Worm (Caenorhabditis elegans): ENCODE results near the gene dhhc-10.

Gene dhhc-10

ce11 chrX:4671837-4672236, 35.1 kb upstream of the dhhc-10 start:
- no peak for TF ChIP-seq flt-1 (GFP tag; IDR thresholded peaks at IDR 0.05)
- TF ChIP-seq cog-1 (tag; optimal IDR thresholded peaks at IDR 0.05): no peak
- TF ChIP-seq klf-2 (GFP tag; conservative IDR thresholded peaks at IDR 0.05): no peak
- no peak for TF ChIP-seq ztf-23 (GFP tag; IDR thresholded peaks at IDR 0.05)
- TF ChIP-seq ref-1 (GFP tag; conservative IDR thresholded peaks at IDR 0.05): no peak
- no peak for TF ChIP-seq med-1 (GFP tag; optimal IDR thresholded peaks at IDR 0.05; ENCODE audit: insufficient read depth)
- TF ChIP-seq T22C8.4 (GFP tag; IDR thresholded peaks at IDR 0.05): no peak
- TF ChIP-seq tab-1 (GFP tag; IDR thresholded peaks at IDR 0.05): no peak
- no peak for TF ChIP-seq ztf-29 (GFP tag; IDR thresholded peaks at IDR 0.05)

- no peak for TF ChIP-seq ztf-29 (GFP tag; IDR thresholded peaks at IDR 0.05)
- no peak for TF ChIP-seq tab-1 (GFP tag; IDR thresholded peaks at IDR 0.05)
- no peak for TF ChIP-seq ref-1 (GFP tag; conservative IDR thresholded peaks at IDR 0.05)
- TF ChIP-seq flt-1 (GFP tag; IDR thresholded peaks at IDR 0.05): no peak
- TF ChIP-seq cog-1 (tag; optimal IDR thresholded peaks at IDR 0.05): no peak
- TF ChIP-seq T22C8.4 (GFP tag; IDR thresholded peaks at IDR 0.05): no peak
- TF ChIP-seq ztf-23 (GFP tag; IDR thresholded peaks at IDR 0.05): no peak
- no peak for TF ChIP-seq klf-2 (GFP tag; conservative IDR thresholded peaks at IDR 0.05)
These were observed 33.7 kb upstream of the dhhc-10 start, which contains the start of gene tmem-135 for ce11 chrX:4673165-4673756. Gene tmem-135 (plus strand): TSS chrX:4673706.

- TF ChIP-seq T22C8.4 (GFP tag; IDR thresholded peaks at IDR 0.05) (no peak), med-1 (GFP tag; optimal IDR thresholded peaks at IDR 0.05; ENCODE audit: insufficient read depth) (no peak), klf-2 (GFP tag; conservative IDR thresholded peaks at IDR 0.05) (no peak), flt-1 (GFP tag; IDR thresholded peaks at IDR 0.05) (no peak), cog-1 (tag; optimal IDR thresholded peaks at IDR 0.05) (no peak), tab-1 (GFP tag; IDR thresholded peaks at IDR 0.05) (no peak), ref-1 (GFP tag; conservative IDR thresholded peaks at IDR 0.05) (no peak)
These were observed 30.3 kb upstream of the dhhc-10 start for ce11 chrX:4676702-4677101.

- TF ChIP-seq T22C8.4 (GFP tag; IDR thresholded peaks at IDR 0.05): no peak
- no peak for TF ChIP-seq cog-1 (tag; optimal IDR thresholded peaks at IDR 0.05)
- no peak for TF ChIP-seq ref-1 (GFP tag; conservative IDR thresholded peaks at IDR 0.05)
- TF ChIP-seq med-1 (GFP tag; optimal IDR thresholded peaks at IDR 0.05; ENCODE audit: insufficient read depth): no peak
- TF ChIP-seq flt-1 (GFP tag; IDR thresholded peaks at IDR 0.05): no peak
- TF ChIP-seq ztf-23 (GFP tag; IDR thresholded peaks at IDR 0.05): no peak
- TF ChIP-seq klf-2 (GFP tag; conservative IDR thresholded peaks at IDR 0.05): no peak
- TF ChIP-seq tab-1 (GFP tag; IDR thresholded peaks at IDR 0.05): no peak
- no peak for TF ChIP-seq ztf-29 (GFP tag; IDR thresholded peaks at IDR 0.05)
These were observed 28.9 kb upstream of the dhhc-10 start, which contains the start of gene flp-11 for ce11 chrX:4678029-4678428. Gene flp-11 (minus strand): TSS chrX:4678129.

- TF ChIP-seq T22C8.4 (GFP tag; IDR thresholded peaks at IDR 0.05): no peak
- no peak for TF ChIP-seq ztf-23 (GFP tag; IDR thresholded peaks at IDR 0.05)
- TF ChIP-seq ref-1 (GFP tag; conservative IDR thresholded peaks at IDR 0.05): no peak
- no peak for TF ChIP-seq ztf-29 (GFP tag; IDR thresholded peaks at IDR 0.05)
- no peak for TF ChIP-seq tab-1 (GFP tag; IDR thresholded peaks at IDR 0.05)
- no peak for TF ChIP-seq klf-2 (GFP tag; conservative IDR thresholded peaks at IDR 0.05)
- no peak for TF ChIP-seq med-1 (GFP tag; optimal IDR thresholded peaks at IDR 0.05; ENCODE audit: insufficient read depth)
- TF ChIP-seq flt-1 (GFP tag; IDR thresholded peaks at IDR 0.05): no peak
- no peak for TF ChIP-seq cog-1 (tag; optimal IDR thresholded peaks at IDR 0.05)
These were observed 24.4 kb upstream of the dhhc-10 start, which contains the start of gene K02G10.15 for ce11 chrX:4682616-4683015. Gene K02G10.15 (minus strand): TSS chrX:4682716.

- TF ChIP-seq cog-1 (tag; optimal IDR thresholded peaks at IDR 0.05) (no peak), med-1 (GFP tag; optimal IDR thresholded peaks at IDR 0.05; ENCODE audit: insufficient read depth) (no peak), tab-1 (GFP tag; IDR thresholded peaks at IDR 0.05) (no peak), ztf-23 (GFP tag; IDR thresholded peaks at IDR 0.05) (no peak), klf-2 (GFP tag; conservative IDR thresholded peaks at IDR 0.05) (no peak)
These were observed 21.4 kb upstream of the dhhc-10 start for ce11 chrX:4685579-4685978.

- TF ChIP-seq cog-1 (tag; optimal IDR thresholded peaks at IDR 0.05) (no peak), T22C8.4 (GFP tag; IDR thresholded peaks at IDR 0.05) (no peak), ztf-29 (GFP tag; IDR thresholded peaks at IDR 0.05) (no peak), klf-2 (GFP tag; conservative IDR thresholded peaks at IDR 0.05) (no peak), ztf-23 (GFP tag; IDR thresholded peaks at IDR 0.05) (no peak), tab-1 (GFP tag; IDR thresholded peaks at IDR 0.05) (no peak), ref-1 (GFP tag; conservative IDR thresholded peaks at IDR 0.05) (no peak), med-1 (GFP tag; optimal IDR thresholded peaks at IDR 0.05; ENCODE audit: insufficient read depth) (no peak), flt-1 (GFP tag; IDR thresholded peaks at IDR 0.05) (no peak)
These were observed 15.7 kb upstream of the dhhc-10 start, which contains the start of gene K02G10.5 for ce11 chrX:4691148-4691773. Gene K02G10.5 (minus strand): TSS chrX:4691198.

ce11 chrX:4694611-4695370, 12.2 kb upstream of the dhhc-10 start:
- TF ChIP-seq tab-1 (GFP tag; IDR thresholded peaks at IDR 0.05): no peak
- TF ChIP-seq T22C8.4 (GFP tag; IDR thresholded peaks at IDR 0.05): no peak
- no peak for TF ChIP-seq ref-1 (GFP tag; conservative IDR thresholded peaks at IDR 0.05)
- TF ChIP-seq flt-1 (GFP tag; IDR thresholded peaks at IDR 0.05): no peak
- TF ChIP-seq ztf-23 (GFP tag; IDR thresholded peaks at IDR 0.05): no peak
- TF ChIP-seq cog-1 (tag; optimal IDR thresholded peaks at IDR 0.05): no peak
- TF ChIP-seq med-1 (GFP tag; optimal IDR thresholded peaks at IDR 0.05; ENCODE audit: insufficient read depth): no peak
- no peak for TF ChIP-seq ztf-29 (GFP tag; IDR thresholded peaks at IDR 0.05)
- TF ChIP-seq klf-2 (GFP tag; conservative IDR thresholded peaks at IDR 0.05): no peak

- no peak for TF ChIP-seq T22C8.4 (GFP tag; IDR thresholded peaks at IDR 0.05)
- TF ChIP-seq med-1 (GFP tag; optimal IDR thresholded peaks at IDR 0.05; ENCODE audit: insufficient read depth): no peak
- no peak for TF ChIP-seq cog-1 (tag; optimal IDR thresholded peaks at IDR 0.05)
- TF ChIP-seq klf-2 (GFP tag; conservative IDR thresholded peaks at IDR 0.05): no peak
- no peak for TF ChIP-seq tab-1 (GFP tag; IDR thresholded peaks at IDR 0.05)
- no peak for TF ChIP-seq ref-1 (GFP tag; conservative IDR thresholded peaks at IDR 0.05)
- no peak for TF ChIP-seq ztf-23 (GFP tag; IDR thresholded peaks at IDR 0.05)
- TF ChIP-seq ztf-29 (GFP tag; IDR thresholded peaks at IDR 0.05): no peak
- TF ChIP-seq flt-1 (GFP tag; IDR thresholded peaks at IDR 0.05): no peak
These were observed 8.7 kb upstream of the dhhc-10 start for ce11 chrX:4698271-4698670.

Data from whole organism, midembryonic.